Worm (Caenorhabditis elegans) whole organism, young adult: ENCODE data around the gene cwp-3.

Source experiments
- B0261.1 ChIP-seq: sonication (generic microtip); optimal IDR thresholded peaks from 2 replicates; lab custom pipeline; 2016; ENCODE audit warnings: mild to moderate bottlenecking, missing genetic modification characterization, moderate library complexity, missing compliant biosample characterization
- F10E7.11 ChIP-seq: sonication (generic microtip); optimal IDR thresholded peaks from 2 replicates; lab custom pipeline; 2017; ENCODE audit warnings: mild to moderate bottlenecking, missing genetic modification characterization, moderate library complexity, missing compliant biosample characterization
- F23B12.7 ChIP-seq: sonication (generic microtip); optimal IDR thresholded peaks from 2 replicates; lab custom pipeline; 2017; ENCODE audit warnings: missing genetic modification characterization, mild to moderate bottlenecking, missing compliant biosample characterization, antibody characterized with exemption, moderate library complexity; ENCODE audit not compliant: insufficient read depth
- F37B4.10 ChIP-seq: fragments of 200-800 bp; sonication (Bioruptor generic); IDR thresholded peaks from 2 replicates; pipeline ENCODE4 v1.3.6; 2022; ENCODE audit warnings: missing genetic modification characterization, missing compliant biosample characterization
- F52B5.7 ChIP-seq: sonication (generic microtip); optimal IDR thresholded peaks from 2 replicates; lab custom pipeline; 2016; ENCODE audit warnings: mild to moderate bottlenecking, missing genetic modification characterization, missing compliant biosample characterization
- F57A8.1 ChIP-seq: fragments of 200-800 bp; sonication (Bioruptor generic); optimal IDR thresholded peaks from 2 replicates; lab custom pipeline; 2018; ENCODE audit warnings: mild to moderate bottlenecking, missing genetic modification characterization, moderate library complexity, missing compliant biosample characterization
- F57C9.4 ChIP-seq: sonication (generic microtip); optimal IDR thresholded peaks from 2 replicates; lab custom pipeline; 2017; ENCODE audit warnings: mild to moderate bottlenecking, missing genetic modification characterization, missing compliant biosample characterization
- K11D2.4 ChIP-seq: fragments of 200-800 bp; sonication (Bioruptor generic); IDR thresholded peaks from 2 replicates; pipeline ENCODE4 v1.3.6; 2022; ENCODE audit warnings: missing genetic modification reagents, missing genetic modification characterization, missing compliant biosample characterization
- Y56A3A.18 ChIP-seq: fragments of 200-800 bp; sonication (Bioruptor generic); IDR thresholded peaks from 2 replicates; pipeline ENCODE4 v1.3.6; 2022; ENCODE audit warnings: missing genetic modification reagents, missing genetic modification characterization, missing compliant biosample characterization
- Y79H2A.3 ChIP-seq: fragments of 200-800 bp; sonication (Bioruptor generic); conservative IDR thresholded peaks from 2 replicates; pipeline ENCODE4 v1.3.6; 2022; ENCODE audit warnings: missing genetic modification reagents, missing genetic modification characterization, missing compliant biosample characterization
- Y95B8A.8 ChIP-seq: fragments of 200-800 bp; sonication (Bioruptor generic); IDR thresholded peaks from 2 replicates; pipeline ENCODE4 v1.3.6; 2022; ENCODE audit warnings: missing genetic modification reagents, missing genetic modification characterization, missing compliant biosample characterization
- ZK185.1 ChIP-seq: sonication (generic microtip); optimal IDR thresholded peaks from 2 replicates; lab custom pipeline; 2016; ENCODE audit warnings: mild to moderate bottlenecking, missing genetic modification characterization, missing compliant biosample characterization; ENCODE audit not compliant: poor library complexity, severe bottlenecking
- akir-1 ChIP-seq: fragments of 200-800 bp; sonication (Bioruptor generic); optimal IDR thresholded peaks from 2 replicates; lab custom pipeline; 2018; ENCODE audit warnings: mild to moderate bottlenecking, missing genetic modification characterization, moderate library complexity, missing compliant biosample characterization
- ama-1 ChIP-seq, 3 experiments: fragments of 150-350 bp in 1 of 3; sonication (generic microtip) in 2 of 3; optimal IDR thresholded peaks; 2 replicates each; lab custom pipeline; 2014 to 2018; ENCODE audit warnings: missing biosample characterization in 2 of 3, missing genetic modification characterization in 2 of 3, missing genetic modification reagents in 2 of 3
- athp-1 ChIP-seq: sonication (generic microtip); optimal IDR thresholded peaks from 2 replicates; lab custom pipeline; 2017; ENCODE audit warnings: mild to moderate bottlenecking, missing genetic modification characterization, missing compliant biosample characterization
- attf-6 ChIP-seq: fragments of 200-800 bp; sonication (Bioruptor generic); IDR thresholded peaks from 2 replicates; pipeline ENCODE4 v1.3.6; 2022; ENCODE audit warnings: missing genetic modification reagents, missing genetic modification characterization, missing compliant biosample characterization
- bed-2 ChIP-seq: fragments of 200-800 bp; sonication (Bioruptor generic); IDR thresholded peaks from 2 replicates; pipeline ENCODE4 v1.3.6; 2022; ENCODE audit warnings: missing genetic modification reagents, missing genetic modification characterization, missing compliant biosample characterization
- ccch-3 ChIP-seq: fragments of 200-800 bp; sonication (Bioruptor generic); optimal IDR thresholded peaks from 2 replicates; lab custom pipeline; 2018; ENCODE audit warnings: mild to moderate bottlenecking, missing genetic modification characterization, missing compliant biosample characterization
- cebp-2 ChIP-seq: fragments of 200-800 bp; sonication (Bioruptor generic); IDR thresholded peaks from 2 replicates; pipeline ENCODE4 v1.3.6; 2022; ENCODE audit warnings: missing genetic modification characterization, missing compliant biosample characterization
- ceh-58 ChIP-seq: fragments of 200-800 bp; sonication (Bioruptor generic); IDR thresholded peaks from 2 replicates; pipeline ENCODE4 v1.3.6; 2022; ENCODE audit warnings: missing genetic modification characterization, missing compliant biosample characterization
- chd-7 ChIP-seq: sonication (generic microtip); optimal IDR thresholded peaks from 2 replicates; lab custom pipeline; 2016; ENCODE audit warnings: mild to moderate bottlenecking, missing genetic modification characterization, moderate library complexity, missing compliant biosample characterization
- dpl-1 ChIP-seq: fragments of 150-350 bp; optimal IDR thresholded peaks from 2 replicates; lab custom pipeline; 2014; ENCODE audit warnings: missing biosample characterization, missing genetic modification reagents, missing genetic modification characterization
- egrh-3 ChIP-seq: fragments of 200-800 bp; sonication (Bioruptor generic); IDR thresholded peaks from 2 replicates; pipeline ENCODE4 v1.3.6; 2022; ENCODE audit warnings: missing genetic modification reagents, missing genetic modification characterization, missing compliant biosample characterization
- fkh-3 ChIP-seq: sonication (generic microtip); optimal IDR thresholded peaks from 2 replicates; lab custom pipeline; 2016; ENCODE audit warnings: mild to moderate bottlenecking, missing genetic modification characterization, missing compliant biosample characterization
- hlh-26 ChIP-seq: fragments of 200-800 bp; sonication (Bioruptor generic); conservative IDR thresholded peaks from 2 replicates; pipeline ENCODE4 v1.3.6; 2022; ENCODE audit warnings: missing genetic modification reagents, missing genetic modification characterization, missing compliant biosample characterization
- hmg-1.2 ChIP-seq: fragments of 200-800 bp; sonication (Bioruptor generic); IDR thresholded peaks from 2 replicates; pipeline ENCODE4 v1.3.6; 2022; ENCODE audit warnings: missing genetic modification reagents, missing genetic modification characterization, missing compliant biosample characterization
- hmg-20 ChIP-seq: fragments of 200-800 bp; sonication (Bioruptor generic); IDR thresholded peaks from 2 replicates; pipeline ENCODE4 v1.3.6; 2022; ENCODE audit warnings: missing genetic modification reagents, missing genetic modification characterization, missing compliant biosample characterization
- hrde-1 ChIP-seq: sonication (generic microtip); optimal IDR thresholded peaks from 2 replicates; lab custom pipeline; 2016; ENCODE audit warnings: missing genetic modification characterization, mild to moderate bottlenecking, missing compliant biosample characterization, moderate library complexity, missing genotype, missing genetic modification reagents, borderline replicate concordance
- hsf-1 ChIP-seq: fragments of 200-800 bp; sonication (Bioruptor generic); IDR thresholded peaks from 2 replicates; pipeline ENCODE4 v1.3.6; 2022; ENCODE audit warnings: missing genetic modification reagents, missing genetic modification characterization, missing compliant biosample characterization
- lag-1 ChIP-seq: fragments of 200-800 bp; sonication (Bioruptor generic); IDR thresholded peaks from 2 replicates; pipeline ENCODE4 v1.3.6; 2022; ENCODE audit warnings: missing genetic modification reagents, missing genetic modification characterization, missing compliant biosample characterization
- lin-35 ChIP-seq, 3 experiments: fragments of 150-350 bp in 2 of 3; sonication (generic microtip) in 1 of 3; optimal IDR thresholded peaks; 2 replicates each; lab custom pipeline; 2014 to 2018; ENCODE audit warnings: missing biosample characterization in 3 of 3, missing genetic modification characterization in 3 of 3, missing genetic modification reagents in 3 of 3
- lin-40 ChIP-seq: sonication (generic microtip); optimal IDR thresholded peaks from 2 replicates; lab custom pipeline; 2016; ENCODE audit warnings: missing genetic modification characterization, mild to moderate bottlenecking, missing compliant biosample characterization, missing genotype, missing genetic modification reagents
- madf-10 ChIP-seq: sonication (generic microtip); optimal IDR thresholded peaks from 2 replicates; lab custom pipeline; 2016; ENCODE audit warnings: mild to moderate bottlenecking, missing genetic modification characterization, missing compliant biosample characterization
- madf-3 ChIP-seq: fragments of 200-800 bp; sonication (Bioruptor generic); IDR thresholded peaks from 2 replicates; pipeline ENCODE4 v1.3.6; 2022; ENCODE audit warnings: missing genetic modification reagents, missing genetic modification characterization, missing compliant biosample characterization
- mcd-1 ChIP-seq: fragments of 200-800 bp; sonication (Bioruptor generic); IDR thresholded peaks from 2 replicates; pipeline ENCODE4 v1.3.6; 2022; ENCODE audit warnings: missing genetic modification reagents, missing genetic modification characterization, missing compliant biosample characterization
- mes-4 ChIP-seq: sonication (generic microtip); optimal IDR thresholded peaks from 2 replicates; lab custom pipeline; 2016; ENCODE audit warnings: missing genotype, missing genetic modification characterization, missing compliant biosample characterization
- nfya-1 ChIP-seq: sonication (generic microtip); optimal IDR thresholded peaks from 2 replicates; lab custom pipeline; 2017; ENCODE audit warnings: antibody characterized with exemption, missing compliant biosample characterization, missing genetic modification characterization, borderline replicate concordance; ENCODE audit not compliant: insufficient read depth
- nfya-2 ChIP-seq: fragments of 200-800 bp; sonication (Bioruptor generic); IDR thresholded peaks from 2 replicates; pipeline ENCODE4 v1.3.6; 2022; ENCODE audit warnings: missing genetic modification reagents, missing genetic modification characterization, missing compliant biosample characterization
- nhr-120 ChIP-seq: fragments of 200-800 bp; sonication (Bioruptor generic); IDR thresholded peaks from 2 replicates; pipeline ENCODE4 v1.3.6; 2022; ENCODE audit warnings: missing genetic modification characterization, missing compliant biosample characterization
- pbrm-1 ChIP-seq: fragments of 200-800 bp; sonication (Bioruptor generic); IDR thresholded peaks from 2 replicates; pipeline ENCODE4 v1.3.6; 2022; ENCODE audit warnings: missing genetic modification reagents, missing genetic modification characterization, missing compliant biosample characterization
- rcor-1 ChIP-seq: fragments of 200-800 bp; sonication (Bioruptor generic); IDR thresholded peaks from 2 replicates; pipeline ENCODE4 v1.3.6; 2022; ENCODE audit warnings: missing genetic modification reagents, missing genetic modification characterization, missing compliant biosample characterization
- snpc-3.4 ChIP-seq: sonication (generic microtip); optimal IDR thresholded peaks from 2 replicates; lab custom pipeline; 2017; ENCODE audit warnings: missing genetic modification characterization, mild to moderate bottlenecking, missing compliant biosample characterization, antibody characterized with exemption, moderate library complexity, missing genotype, missing genetic modification reagents
- snpc-4 ChIP-seq, 5 experiments: fragments of 150-350 bp in 1 of 5; sonication (generic microtip) in 4 of 5; optimal IDR thresholded peaks; 2 replicates each; lab custom pipeline; 2014 to 2018; ENCODE audit warnings: missing genetic modification characterization in 5 of 5, missing biosample characterization in 3 of 5, antibody characterized with exemption in 2 of 5, mild to moderate bottlenecking in 2 of 5, missing compliant biosample characterization in 2 of 5, missing genotype in 2 of 5, moderate library complexity in 2 of 5, missing genetic modification reagents in 1 of 5
- ztf-18 ChIP-seq: sonication (generic microtip); optimal IDR thresholded peaks from 2 replicates; lab custom pipeline; 2016; ENCODE audit warnings: missing genotype, mild to moderate bottlenecking, missing genetic modification characterization, missing compliant biosample characterization
- ztf-25 ChIP-seq: fragments of 200-800 bp; sonication (Bioruptor generic); IDR thresholded peaks from 2 replicates; pipeline ENCODE4 v1.3.6; 2022; ENCODE audit warnings: missing genetic modification reagents, missing genetic modification characterization, missing compliant biosample characterization
- ztf-28 ChIP-seq: fragments of 200-800 bp; sonication (Bioruptor generic); IDR thresholded peaks from 2 replicates; pipeline ENCODE4 v1.3.6; 2022; ENCODE audit warnings: missing genetic modification reagents, missing genetic modification characterization, missing compliant biosample characterization

Gene cwp-3

DNA sequence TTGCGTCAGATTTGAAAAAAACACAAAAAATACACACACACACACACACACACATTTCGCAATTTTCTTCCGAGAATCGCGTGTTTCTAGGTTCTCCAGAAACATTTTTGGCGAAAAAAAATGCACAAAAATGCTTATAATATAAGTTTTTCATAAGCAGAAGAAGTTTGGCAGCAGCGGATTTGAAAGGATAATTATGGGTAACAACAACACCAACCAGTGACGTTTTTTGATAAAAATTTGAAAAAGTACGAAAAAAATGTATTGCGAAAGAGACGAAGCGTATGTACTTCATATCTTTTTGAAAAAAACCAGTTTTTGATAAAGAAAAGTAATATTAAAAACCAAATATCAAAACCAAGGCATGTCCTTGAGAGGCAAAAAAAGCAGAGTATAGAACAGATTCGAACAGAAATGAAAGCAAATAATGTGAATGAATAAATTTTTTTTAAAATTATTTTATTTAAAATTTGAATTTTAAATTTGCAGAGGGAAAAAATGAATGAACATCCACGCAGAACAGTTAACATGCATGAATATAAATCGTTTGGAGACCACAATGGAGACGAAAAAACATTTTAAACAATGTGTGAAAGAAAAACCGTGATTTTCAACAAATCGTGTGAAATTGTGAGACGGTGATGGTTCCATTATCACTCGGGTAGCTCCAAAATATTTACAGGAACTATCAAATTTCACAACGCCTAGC, 18.8 kb upstream of the cwp-3 start (continued):
- TF ChIP-seq hsf-1 (GFP tag; lab: Robert Waterston, UW): peak; percentile 48; the same call in 1 of the 2 replicates
- TF ChIP-seq madf-3 (GFP tag; lab: Robert Waterston, UW): 0 out of 2 replicates have a peak, but pooled peaks have one; percentile 1
- no peak for TF ChIP-seq egrh-3
- TF ChIP-seq F52B5.7 (tag; lab: Kevin White, UChicago): peak; percentile 74
- peak; percentile 83 for TF ChIP-seq F57C9.4 (tag; lab: Kevin White, UChicago)
- TF ChIP-seq rcor-1: no peak
- TF ChIP-seq athp-1 (tag; lab: Kevin White, UChicago): peak; percentile 91
- TF ChIP-seq nfya-2 (GFP tag; lab: Robert Waterston, UW): no peak
- TF ChIP-seq ztf-18: no peak
- TF ChIP-seq ceh-58 (GFP tag; lab: Robert Waterston, UW): no peak
- TF ChIP-seq ZK185.1 (tag; lab: Kevin White, UChicago): peak; percentile 68
- TF ChIP-seq hmg-20: no peak
- 0 out of 2 replicates have a peak, but pooled peaks have one; percentile 31 for TF ChIP-seq K11D2.4
- no peak for TF ChIP-seq F37B4.10 (GFP tag; lab: Robert Waterston, UW)
- no peak for TF ChIP-seq akir-1
- TF ChIP-seq pbrm-1 (GFP tag; lab: Robert Waterston, UW): peak; percentile 48
- TF ChIP-seq nfya-1: no peak
- no peak for TF ChIP-seq bed-2 (GFP tag; lab: Robert Waterston, UW)
- peak in 1 of 3 experiments; percentile 3 for TF ChIP-seq lin-35 (GFP tag; optimal IDR thresholded peaks at IDR 0.05; lab: Kevin White, UChicago)
- no peak for TF ChIP-seq Y79H2A.3 (GFP tag; lab: Robert Waterston, UW)
- no peak for TF ChIP-seq lag-1 (GFP tag; lab: Robert Waterston, UW)
- no peak for TF ChIP-seq snpc-4 (GFP tag; optimal IDR thresholded peaks at IDR 0.05; lab: Kevin White, UChicago)
- peak in 2 of 4 experiments; percentile 30 to 37 for TF ChIP-seq snpc-4 (tag; optimal IDR thresholded peaks at IDR 0.05; lab: Kevin White, UChicago)
- no peak for TF ChIP-seq cebp-2 (GFP tag; lab: Robert Waterston, UW)
- TF ChIP-seq mes-4: no peak
- peak; percentile 11; the same call in 1 of the 2 replicates for TF ChIP-seq mcd-1 (GFP tag; lab: Robert Waterston, UW)
- peak; percentile 80 for TF ChIP-seq ama-1 (optimal IDR thresholded peaks at IDR 0.05; lab: Kevin White, UChicago)
- peak; percentile 18 to 62 for TF ChIP-seq ama-1 (GFP tag; optimal IDR thresholded peaks at IDR 0.05; lab: Kevin White, UChicago)
- TF ChIP-seq attf-6: no peak
- peak; percentile 48 for TF ChIP-seq fkh-3
- TF ChIP-seq Y56A3A.18 (GFP tag; lab: Robert Waterston, UW): peak; percentile 15; the same call in 1 of the 2 replicates
- peak; percentile 69 for TF ChIP-seq chd-7
- TF ChIP-seq F57A8.1 (GFP tag; lab: Kevin White, UChicago): no peak
- peak; percentile 33 for TF ChIP-seq ccch-3 (GFP tag; lab: Kevin White, UChicago)
- TF ChIP-seq hlh-26: no peak
- 0 out of 2 replicates have a peak, but pooled peaks have one; percentile 48 for TF ChIP-seq Y95B8A.8 (GFP tag; lab: Robert Waterston, UW)
- peak; percentile 31 for TF ChIP-seq madf-10
- TF ChIP-seq B0261.1 (tag; lab: Kevin White, UChicago): peak; percentile 32
- TF ChIP-seq snpc-3.4 (tag; lab: Kevin White, UChicago): no peak
- TF ChIP-seq ztf-25: no peak
- TF ChIP-seq ztf-28 (GFP tag; lab: Robert Waterston, UW): no peak
- TF ChIP-seq lin-40: peak; percentile 66
- no peak for TF ChIP-seq nhr-120
- peak; percentile 62 for TF ChIP-seq hrde-1 (tag; lab: Kevin White, UChicago)
- no peak for TF ChIP-seq dpl-1
- peak; percentile 92 for TF ChIP-seq F10E7.11 (tag; lab: Kevin White, UChicago)
- TF ChIP-seq F23B12.7 (tag; lab: Kevin White, UChicago): no peak
- no peak; the same call in 1 of the 2 replicates for TF ChIP-seq hmg-1.2 (GFP tag; lab: Robert Waterston, UW)
